Fruit fly (Drosophila melanogaster): ENCODE data around the gene CG14811.

dm6 chrX:1840520-1840919, 18.3 kb upstream of the CG14811 start:
- TF ChIP-seq CG13204 (GFP tag; optimal IDR thresholded peaks at IDR 0.05) (peak; percentile 63), CG12605 (GFP tag; IDR thresholded peaks at IDR 0.05) (no peak), CG34367 (tag; optimal IDR thresholded peaks at IDR 0.05) (peak; percentile 87), EcR (GFP tag; optimal IDR thresholded peaks at IDR 0.05) (peak; percentile 88), Pif1A (GFP tag; optimal IDR thresholded peaks at IDR 0.05) (peak; percentile 84), CG15710 (tag; optimal IDR thresholded peaks at IDR 0.05) (peak; percentile 87)

Data from whole organism, pupa.